Worm (Caenorhabditis elegans) whole organism, young adult: ENCODE measurements around the gene clec-231.

Experiments
- B0019.2 ChIP-seq: fragments of 200-800 bp; sonication (Bioruptor generic); conservative IDR thresholded peaks from 2 replicates; pipeline ENCODE4 v1.3.6; 2022; ENCODE audit warnings: missing genetic modification reagents, missing genetic modification characterization, missing compliant biosample characterization
- B0261.1 ChIP-seq: sonication (generic microtip); optimal IDR thresholded peaks from 2 replicates; lab custom pipeline; 2016; ENCODE audit warnings: mild to moderate bottlenecking, missing genetic modification characterization, moderate library complexity, missing compliant biosample characterization
- B0336.3 ChIP-seq: fragments of 200-800 bp; sonication (Bioruptor generic); IDR thresholded peaks from 2 replicates; pipeline ENCODE4 v1.3.6; 2022; ENCODE audit warnings: missing genetic modification characterization, missing compliant biosample characterization
- C06A6.2 ChIP-seq: fragments of 200-800 bp; sonication (Bioruptor generic); conservative IDR thresholded peaks from 2 replicates; pipeline ENCODE4 v1.3.6; 2022; ENCODE audit warnings: missing genetic modification characterization, missing compliant biosample characterization
- C17E4.6 ChIP-seq: fragments of 200-800 bp; sonication (Bioruptor generic); IDR thresholded peaks from 2 replicates; pipeline ENCODE4 v1.3.6; 2022; ENCODE audit warnings: missing genetic modification reagents, missing genetic modification characterization, missing compliant biosample characterization
- F33H1.4 ChIP-seq: fragments of 200-800 bp; sonication (Bioruptor generic); IDR thresholded peaks from 2 replicates; pipeline ENCODE4 v1.3.6; 2022; ENCODE audit warnings: missing genetic modification reagents, missing genetic modification characterization, missing compliant biosample characterization
- F49E8.2 ChIP-seq: sonication (generic microtip); optimal IDR thresholded peaks from 3 replicates; lab custom pipeline; 2017; ENCODE audit warnings: missing genetic modification characterization, mild to moderate bottlenecking, missing compliant biosample characterization, antibody characterized with exemption, moderate library complexity; ENCODE audit not compliant: insufficient read depth
- T26A5.8 ChIP-seq: sonication (generic microtip); optimal IDR thresholded peaks from 2 replicates; lab custom pipeline; 2016; ENCODE audit warnings: missing genetic modification characterization, missing compliant biosample characterization
- ZK185.1 ChIP-seq: sonication (generic microtip); optimal IDR thresholded peaks from 2 replicates; lab custom pipeline; 2016; ENCODE audit warnings: mild to moderate bottlenecking, missing genetic modification characterization, missing compliant biosample characterization; ENCODE audit not compliant: poor library complexity, severe bottlenecking
- aptf-2 ChIP-seq: fragments of 200-800 bp; sonication (Bioruptor generic); conservative IDR thresholded peaks from 2 replicates; pipeline ENCODE4 v1.3.6; 2022; ENCODE audit warnings: missing genetic modification reagents, missing genetic modification characterization, missing compliant biosample characterization
- athp-1 ChIP-seq: sonication (generic microtip); optimal IDR thresholded peaks from 2 replicates; lab custom pipeline; 2017; ENCODE audit warnings: mild to moderate bottlenecking, missing genetic modification characterization, missing compliant biosample characterization
- attf-5 ChIP-seq: fragments of 200-800 bp; sonication (Bioruptor generic); optimal IDR thresholded peaks from 2 replicates; lab custom pipeline; 2018; ENCODE audit warnings: mild to moderate bottlenecking, missing genetic modification characterization, missing compliant biosample characterization
- attf-6 ChIP-seq: fragments of 200-800 bp; sonication (Bioruptor generic); IDR thresholded peaks from 2 replicates; pipeline ENCODE4 v1.3.6; 2022; ENCODE audit warnings: missing genetic modification reagents, missing genetic modification characterization, missing compliant biosample characterization
- bed-1 ChIP-seq: fragments of 200-800 bp; sonication (Bioruptor generic); IDR thresholded peaks from 2 replicates; pipeline ENCODE4 v1.3.6; 2022; ENCODE audit warnings: missing genetic modification reagents, missing genetic modification characterization, missing compliant biosample characterization
- ceh-27 ChIP-seq: fragments of 200-800 bp; sonication (Bioruptor generic); optimal IDR thresholded peaks from 2 replicates; lab custom pipeline; 2018; ENCODE audit warnings: mild to moderate bottlenecking, missing genetic modification characterization, moderate library complexity, missing compliant biosample characterization
- ceh-40 ChIP-seq: fragments of 200-800 bp; sonication (Bioruptor generic); IDR thresholded peaks from 2 replicates; pipeline ENCODE4 v1.3.6; 2022; ENCODE audit warnings: missing genetic modification characterization, missing compliant biosample characterization
- ceh-91 ChIP-seq: fragments of 200-800 bp; sonication (Bioruptor generic); IDR thresholded peaks from 2 replicates; pipeline ENCODE4 v1.3.6; 2022; ENCODE audit warnings: missing genetic modification reagents, missing genetic modification characterization, missing compliant biosample characterization
- efl-1 ChIP-seq: fragments of 150-350 bp; optimal IDR thresholded peaks from 2 replicates; lab custom pipeline; 2014; ENCODE audit warnings: missing biosample characterization, missing genetic modification reagents, missing genetic modification characterization
- ets-4 ChIP-seq: fragments of 200-800 bp; sonication (Bioruptor generic); optimal IDR thresholded peaks from 2 replicates; lab custom pipeline; 2018; ENCODE audit warnings: mild to moderate bottlenecking, missing genetic modification characterization, missing compliant biosample characterization
- hlh-12 ChIP-seq: sonication (generic microtip); optimal IDR thresholded peaks from 2 replicates; lab custom pipeline; 2016; ENCODE audit warnings: missing genetic modification characterization, missing compliant biosample characterization
- hmg-1.2 ChIP-seq: fragments of 200-800 bp; sonication (Bioruptor generic); IDR thresholded peaks from 2 replicates; pipeline ENCODE4 v1.3.6; 2022; ENCODE audit warnings: missing genetic modification reagents, missing genetic modification characterization, missing compliant biosample characterization
- hsf-1 ChIP-seq: fragments of 200-800 bp; sonication (Bioruptor generic); IDR thresholded peaks from 2 replicates; pipeline ENCODE4 v1.3.6; 2022; ENCODE audit warnings: missing genetic modification reagents, missing genetic modification characterization, missing compliant biosample characterization
- lag-1 ChIP-seq: fragments of 200-800 bp; sonication (Bioruptor generic); IDR thresholded peaks from 2 replicates; pipeline ENCODE4 v1.3.6; 2022; ENCODE audit warnings: missing genetic modification reagents, missing genetic modification characterization, missing compliant biosample characterization
- let-526 ChIP-seq: fragments of 200-800 bp; sonication (Bioruptor generic); IDR thresholded peaks from 2 replicates; pipeline ENCODE4 v1.3.6; 2022; ENCODE audit warnings: missing genetic modification reagents, missing genetic modification characterization, missing compliant biosample characterization
- lin-35 ChIP-seq, 3 experiments: fragments of 150-350 bp in 2 of 3; sonication (generic microtip) in 1 of 3; optimal IDR thresholded peaks; 2 replicates each; lab custom pipeline; 2014 to 2018; ENCODE audit warnings: missing biosample characterization in 3 of 3, missing genetic modification characterization in 3 of 3, missing genetic modification reagents in 3 of 3
- lin-54 ChIP-seq: fragments of 200-800 bp; sonication (Bioruptor generic); optimal IDR thresholded peaks from 2 replicates; lab custom pipeline; 2018; ENCODE audit warnings: mild to moderate bottlenecking, missing genetic modification characterization, missing compliant biosample characterization
- lsy-27 ChIP-seq: sonication (generic microtip); optimal IDR thresholded peaks from 2 replicates; lab custom pipeline; 2017; ENCODE audit warnings: missing genetic modification characterization, mild to moderate bottlenecking, missing compliant biosample characterization, antibody characterized with exemption, missing genotype, borderline replicate concordance; ENCODE audit not compliant: insufficient read depth
- madf-3 ChIP-seq: fragments of 200-800 bp; sonication (Bioruptor generic); IDR thresholded peaks from 2 replicates; pipeline ENCODE4 v1.3.6; 2022; ENCODE audit warnings: missing genetic modification reagents, missing genetic modification characterization, missing compliant biosample characterization
- madf-6 ChIP-seq: fragments of 200-800 bp; sonication (Bioruptor generic); IDR thresholded peaks from 2 replicates; pipeline ENCODE4 v1.3.6; 2022; ENCODE audit warnings: missing genetic modification reagents, missing genetic modification characterization, missing compliant biosample characterization
- madf-8 ChIP-seq: fragments of 200-800 bp; sonication (Bioruptor generic); conservative IDR thresholded peaks from 2 replicates; pipeline ENCODE4 v1.3.6; 2022; ENCODE audit warnings: missing genetic modification reagents, missing genetic modification characterization, missing compliant biosample characterization
- mcd-1 ChIP-seq: fragments of 200-800 bp; sonication (Bioruptor generic); IDR thresholded peaks from 2 replicates; pipeline ENCODE4 v1.3.6; 2022; ENCODE audit warnings: missing genetic modification reagents, missing genetic modification characterization, missing compliant biosample characterization
- mel-28 ChIP-seq: sonication (generic microtip); optimal IDR thresholded peaks from 2 replicates; lab custom pipeline; 2016; ENCODE audit warnings: borderline replicate concordance, mild to moderate bottlenecking, missing genetic modification characterization, missing compliant biosample characterization
- mes-4 ChIP-seq: sonication (generic microtip); optimal IDR thresholded peaks from 2 replicates; lab custom pipeline; 2016; ENCODE audit warnings: missing genotype, missing genetic modification characterization, missing compliant biosample characterization
- nfya-1 ChIP-seq: sonication (generic microtip); optimal IDR thresholded peaks from 2 replicates; lab custom pipeline; 2017; ENCODE audit warnings: antibody characterized with exemption, missing compliant biosample characterization, missing genetic modification characterization, borderline replicate concordance; ENCODE audit not compliant: insufficient read depth
- nfyb-1 ChIP-seq: fragments of 200-800 bp; sonication (Bioruptor generic); IDR thresholded peaks from 2 replicates; pipeline ENCODE4 v1.3.6; 2022; ENCODE audit warnings: missing genetic modification reagents, missing genetic modification characterization, missing compliant biosample characterization
- nhr-27 ChIP-seq: fragments of 200-800 bp; sonication (Bioruptor generic); optimal IDR thresholded peaks from 2 replicates; lab custom pipeline; 2018; ENCODE audit warnings: mild to moderate bottlenecking, missing genetic modification characterization, moderate library complexity, missing compliant biosample characterization
- pbrm-1 ChIP-seq: fragments of 200-800 bp; sonication (Bioruptor generic); IDR thresholded peaks from 2 replicates; pipeline ENCODE4 v1.3.6; 2022; ENCODE audit warnings: missing genetic modification reagents, missing genetic modification characterization, missing compliant biosample characterization
- rec-8 ChIP-seq, 2 experiments: sonication (generic microtip); optimal IDR thresholded peaks; 2 replicates each; lab custom pipeline; 2016; ENCODE audit warnings: mild to moderate bottlenecking in 2 of 2, missing genetic modification characterization in 2 of 2, missing genetic modification reagents in 2 of 2, missing genotype in 2 of 2, missing biosample characterization in 1 of 2, missing compliant biosample characterization in 1 of 2, moderate library complexity in 1 of 2
- somi-1 ChIP-seq: fragments of 200-800 bp; sonication (Bioruptor generic); optimal IDR thresholded peaks from 2 replicates; lab custom pipeline; 2018; ENCODE audit warnings: mild to moderate bottlenecking, missing genetic modification characterization, missing compliant biosample characterization
- sptf-2 ChIP-seq: fragments of 200-800 bp; sonication (Bioruptor generic); optimal IDR thresholded peaks from 2 replicates; lab custom pipeline; 2018; ENCODE audit warnings: mild to moderate bottlenecking, missing genetic modification characterization, missing compliant biosample characterization
- tlf-1 ChIP-seq: fragments of 200-800 bp; sonication (Bioruptor generic); optimal IDR thresholded peaks from 2 replicates; lab custom pipeline; 2018; ENCODE audit warnings: mild to moderate bottlenecking, missing genetic modification characterization, missing compliant biosample characterization
- xnd-1 ChIP-seq: sonication (generic microtip); optimal IDR thresholded peaks from 2 replicates; lab custom pipeline; 2016; ENCODE audit warnings: missing genotype, missing genetic modification reagents, missing genetic modification characterization, missing compliant biosample characterization
- zfh-2 ChIP-seq: fragments of 200-800 bp; sonication (Bioruptor generic); conservative IDR thresholded peaks from 2 replicates; pipeline ENCODE4 v1.3.6; 2022; ENCODE audit warnings: missing genetic modification reagents, missing genetic modification characterization, missing compliant biosample characterization
- ztf-18 ChIP-seq: sonication (generic microtip); optimal IDR thresholded peaks from 2 replicates; lab custom pipeline; 2016; ENCODE audit warnings: missing genotype, mild to moderate bottlenecking, missing genetic modification characterization, missing compliant biosample characterization
- ztf-26 ChIP-seq: sonication (generic microtip); optimal IDR thresholded peaks from 2 replicates; lab custom pipeline; 2017; ENCODE audit warnings: missing genetic modification characterization, missing compliant biosample characterization
- ztf-6 ChIP-seq: fragments of 200-800 bp; sonication (Bioruptor generic); IDR thresholded peaks from 2 replicates; pipeline ENCODE4 v1.3.6; 2022; ENCODE audit warnings: missing genetic modification reagents, missing genetic modification characterization, missing compliant biosample characterization

The clec-231 gene

DNA sequence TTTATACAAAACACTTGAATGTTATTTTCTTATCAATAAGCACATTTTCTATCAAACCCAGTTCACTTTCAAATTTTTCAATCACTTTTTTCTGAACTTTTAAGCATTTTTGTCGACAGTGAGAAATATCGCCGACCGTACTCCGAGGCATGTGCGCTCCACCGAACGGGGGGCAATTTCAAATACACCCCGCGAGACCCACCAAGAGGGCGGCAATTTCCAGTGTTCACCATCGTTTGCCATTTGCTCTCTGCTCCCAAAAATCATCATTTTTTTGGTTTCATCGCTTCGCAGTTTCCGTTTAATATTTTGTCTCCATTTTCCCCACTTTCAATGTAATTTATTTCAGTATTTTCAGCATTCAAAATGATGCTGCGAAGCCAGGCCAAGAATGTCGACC, 44.8 kb upstream of the clec-231 start, which contains the start of gene cyb-3 (continued):
- TF ChIP-seq lsy-27 (tag; lab: Kevin White, UChicago): no peak
- TF ChIP-seq B0019.2: peak; percentile 80
- TF ChIP-seq ztf-18: peak; percentile 20
- TF ChIP-seq mes-4 (tag; lab: Kevin White, UChicago): no peak
- no peak for TF ChIP-seq sptf-2 (GFP tag; lab: Kevin White, UChicago)
- TF ChIP-seq F49E8.2 (tag; lab: Kevin White, UChicago): peak; percentile 80
- TF ChIP-seq athp-1: peak; percentile 7
- TF ChIP-seq B0261.1: peak; percentile 18
- no peak for TF ChIP-seq somi-1 (GFP tag; lab: Kevin White, UChicago)
- peak; percentile 95 for TF ChIP-seq efl-1 (GFP tag; lab: Kevin White, UChicago)
- peak; percentile 89 for TF ChIP-seq madf-3 (GFP tag; lab: Robert Waterston, UW)
- TF ChIP-seq nfya-1 (tag; lab: Kevin White, UChicago): no peak
- no peak for TF ChIP-seq ets-4 (GFP tag; lab: Kevin White, UChicago)
- peak; percentile 82 for TF ChIP-seq xnd-1 (tag; lab: Kevin White, UChicago)
- peak; percentile 55; the same call in 1 of the 2 replicates for TF ChIP-seq hmg-1.2
- peak; percentile 86 for TF ChIP-seq hsf-1
- TF ChIP-seq attf-5 (GFP tag; lab: Kevin White, UChicago): no peak
- peak; percentile 28; the same call in 1 of the 2 replicates for TF ChIP-seq pbrm-1 (GFP tag; lab: Robert Waterston, UW)
- no peak for TF ChIP-seq aptf-2 (GFP tag; lab: Robert Waterston, UW)
- peak; percentile 48 for TF ChIP-seq tlf-1 (GFP tag; lab: Kevin White, UChicago)
- no peak for TF ChIP-seq T26A5.8
- TF ChIP-seq madf-8 (GFP tag; lab: Robert Waterston, UW): peak; percentile 92
- TF ChIP-seq F33H1.4 (GFP tag; lab: Robert Waterston, UW): peak; percentile 71
- TF ChIP-seq madf-6 (GFP tag; lab: Robert Waterston, UW): peak; percentile 95
- TF ChIP-seq ceh-27 (GFP tag; lab: Kevin White, UChicago): no peak
- peak in 1 of 3 experiments; percentile 69 for TF ChIP-seq lin-35 (GFP tag; optimal IDR thresholded peaks at IDR 0.05; lab: Kevin White, UChicago)
- peak; percentile 91 for TF ChIP-seq ceh-91 (GFP tag; lab: Robert Waterston, UW)
- TF ChIP-seq nhr-27: no peak
- TF ChIP-seq ztf-6: no peak

DNA sequence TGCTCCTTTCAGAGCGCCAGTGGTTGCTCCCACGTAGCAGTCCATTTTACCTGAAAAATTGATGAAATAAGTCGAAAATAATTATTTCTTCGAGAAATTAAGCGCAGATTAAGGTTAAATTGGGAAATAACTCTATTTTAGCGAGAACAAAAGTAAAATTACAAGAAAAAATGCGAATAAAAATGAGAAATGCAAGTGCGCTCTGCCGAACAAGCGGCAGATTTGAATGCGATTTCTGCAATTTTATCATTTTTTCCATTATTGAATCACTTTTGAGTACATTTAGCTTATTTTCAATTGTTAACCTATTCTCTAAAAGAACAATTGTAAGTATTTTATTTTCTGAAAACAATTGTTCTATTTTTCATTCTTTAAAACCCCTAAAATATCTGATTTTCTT, 44.4 kb upstream of the clec-231 start, which contains the start of gene T06E6.1:
Gene T06E6.1, minus strand, starts transcription at position 56 of the 400 bp plus-strand sequence.
- TF ChIP-seq lin-54 (GFP tag; lab: Kevin White, UChicago) (peak; percentile 10), bed-1 (GFP tag; lab: Robert Waterston, UW) (no peak)

DNA sequence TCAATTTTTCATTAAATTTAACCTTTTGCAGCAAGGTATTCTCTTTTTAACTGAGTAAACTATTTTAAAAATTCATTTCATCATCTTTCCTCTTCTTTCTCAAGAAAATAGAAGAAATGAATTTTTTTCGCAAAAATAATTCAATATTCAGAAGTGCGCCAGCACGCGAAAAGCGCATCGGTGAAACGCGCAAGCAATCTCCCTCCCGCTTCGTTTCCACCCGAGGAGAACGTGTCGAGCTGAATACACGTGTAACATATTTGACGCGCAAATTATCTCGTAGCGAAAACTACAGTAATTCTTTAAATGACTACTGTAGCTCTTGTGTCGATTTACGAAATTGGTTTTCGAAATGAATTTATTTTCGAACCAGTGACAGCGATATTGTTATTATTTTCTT, 41.5 kb upstream of the clec-231 start:
- no peak for TF ChIP-seq rec-8 (tag; optimal IDR thresholded peaks at IDR 0.05; lab: Kevin White, UChicago)
- peak; percentile 45; the same call in 1 of the 2 replicates for TF ChIP-seq mcd-1 (GFP tag; lab: Robert Waterston, UW)
- no peak for TF ChIP-seq nhr-27
- TF ChIP-seq ceh-40 (GFP tag; lab: Robert Waterston, UW): no peak
- no peak for TF ChIP-seq hlh-12 (tag; lab: Kevin White, UChicago)
- TF ChIP-seq zfh-2: no peak
- no peak for TF ChIP-seq mel-28 (tag; lab: Kevin White, UChicago)
- no peak for TF ChIP-seq ceh-91 (GFP tag; lab: Robert Waterston, UW)
- TF ChIP-seq ztf-26 (tag; lab: Kevin White, UChicago): no peak
- no peak for TF ChIP-seq lag-1 (GFP tag; lab: Robert Waterston, UW)
- TF ChIP-seq efl-1 (GFP tag; lab: Kevin White, UChicago): no peak
- TF ChIP-seq let-526 (GFP tag; lab: Robert Waterston, UW): no peak
- TF ChIP-seq B0336.3 (GFP tag; lab: Robert Waterston, UW): no peak
- no peak for TF ChIP-seq C06A6.2 (GFP tag; lab: Robert Waterston, UW)
- no peak for TF ChIP-seq ZK185.1 (tag; lab: Kevin White, UChicago)
- no peak for TF ChIP-seq attf-6 (GFP tag; lab: Robert Waterston, UW)
- TF ChIP-seq somi-1 (GFP tag; lab: Kevin White, UChicago): no peak
- no peak for TF ChIP-seq C17E4.6 (GFP tag; lab: Robert Waterston, UW)
- no peak for TF ChIP-seq nfyb-1 (GFP tag; lab: Robert Waterston, UW)
- no peak for TF ChIP-seq xnd-1 (tag; lab: Kevin White, UChicago)
